Worm (Caenorhabditis elegans): ENCODE data around the gene T28C6.5.

The T28C6.5 gene

DNA sequence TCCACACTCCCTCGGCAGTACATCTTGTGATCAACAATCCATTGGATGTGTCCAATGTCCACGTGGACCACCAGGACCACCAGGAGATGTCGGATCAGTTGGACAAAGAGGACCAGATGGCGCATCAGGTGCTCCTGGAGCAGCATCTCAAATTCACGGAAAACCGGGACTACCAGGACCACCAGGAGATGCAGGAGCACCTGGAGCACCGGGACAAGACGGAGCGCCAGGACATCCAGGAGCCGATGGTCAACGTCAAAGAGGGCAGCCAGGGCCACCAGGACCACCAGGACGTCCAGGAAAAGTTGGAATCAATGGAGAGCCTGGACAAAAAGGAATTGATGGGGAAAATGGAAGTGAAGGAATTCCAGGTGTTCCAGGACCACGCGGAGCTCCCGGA lies 27.7 kb downstream of the T28C6.5 start:
- peak; percentile 35; the same call in 1 of the 2 replicates for TF ChIP-seq egrh-3 (GFP tag; IDR thresholded peaks at IDR 0.05)
- TF ChIP-seq madf-3 (GFP tag; IDR thresholded peaks at IDR 0.05): no peak
- TF ChIP-seq athp-1 (tag; optimal IDR thresholded peaks at IDR 0.05): no peak
- no peak for TF ChIP-seq dpl-1 (GFP tag; optimal IDR thresholded peaks at IDR 0.05)
- no peak for TF ChIP-seq nhr-179 (tag; optimal IDR thresholded peaks at IDR 0.05)
- TF ChIP-seq fkh-3 (tag; optimal IDR thresholded peaks at IDR 0.05): no peak
- no peak for TF ChIP-seq tlf-1 (GFP tag; optimal IDR thresholded peaks at IDR 0.05)
- TF ChIP-seq tbx-9 (tag; optimal IDR thresholded peaks at IDR 0.05; ENCODE audit: borderline replicate concordance): no peak
- peak; percentile 83 for TF ChIP-seq zfh-2 (GFP tag; conservative IDR thresholded peaks at IDR 0.05)
- no peak for TF ChIP-seq ceh-79 (tag; optimal IDR thresholded peaks at IDR 0.05)
- no peak for TF ChIP-seq mel-28 (tag; optimal IDR thresholded peaks at IDR 0.05; ENCODE audit: borderline replicate concordance)

DNA sequence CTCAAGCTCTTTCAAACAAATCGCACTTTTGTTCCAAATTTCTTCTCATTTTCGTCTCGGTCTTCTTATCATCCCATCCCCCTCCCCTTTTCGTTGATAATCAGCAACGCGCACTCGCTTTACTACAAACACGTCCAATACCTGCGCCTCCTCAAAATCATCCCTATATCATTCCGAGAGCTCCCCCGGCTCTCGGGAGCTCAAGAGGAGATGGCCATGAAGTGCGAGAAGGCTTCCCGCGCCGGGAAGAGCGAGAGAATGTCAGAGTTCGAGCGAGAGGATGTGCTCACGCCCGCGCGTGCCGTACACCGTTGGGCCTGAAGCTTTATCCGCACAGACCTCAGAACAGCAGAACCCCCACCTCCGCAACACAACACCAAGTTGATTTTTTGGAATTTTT lies 29.6 kb downstream of the T28C6.5 start:
- TF ChIP-seq hmg-1.2 (GFP tag; IDR thresholded peaks at IDR 0.05) (no peak), B0261.1 (tag; optimal IDR thresholded peaks at IDR 0.05) (no peak), egrh-3 (GFP tag; IDR thresholded peaks at IDR 0.05) (peak; percentile 75; the same call in 1 of the 2 replicates), zfh-2 (GFP tag; conservative IDR thresholded peaks at IDR 0.05) (peak; percentile 87), B0336.3 (GFP tag; IDR thresholded peaks at IDR 0.05) (no peak), sea-2 (GFP tag; IDR thresholded peaks at IDR 0.05) (no peak), ekl-4 (GFP tag; IDR thresholded peaks at IDR 0.05) (peak; percentile 31; the same call in 1 of the 2 replicates)

DNA sequence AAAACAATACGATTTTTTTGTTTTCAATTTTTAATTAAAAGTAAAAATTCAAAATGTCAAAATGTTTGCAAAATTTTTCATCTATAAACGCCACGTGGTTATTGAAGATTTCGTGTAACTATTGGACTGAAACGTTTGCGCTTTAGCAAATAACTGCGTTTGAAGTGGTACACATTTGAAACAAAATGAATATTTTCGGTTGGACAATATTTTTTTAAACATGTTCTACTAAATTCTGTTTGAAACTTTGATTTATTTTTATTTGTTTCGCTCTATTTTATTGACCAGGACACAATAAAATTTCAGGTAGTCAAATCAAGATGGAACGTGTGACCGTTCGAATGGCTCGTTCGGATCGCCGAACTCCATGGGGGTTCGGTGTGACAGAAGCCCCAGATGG lies 30.9 kb downstream of the T28C6.5 start, which contains the start of gene alp-1:
alp-1 (plus strand) TSS at position 301 of the 400 bp plus-strand sequence.
- TF ChIP-seq F57A8.1 (GFP tag; optimal IDR thresholded peaks at IDR 0.05): no peak
- TF ChIP-seq madf-8 (GFP tag; conservative IDR thresholded peaks at IDR 0.05): no peak
- no peak for TF ChIP-seq F22D6.2 (tag; optimal IDR thresholded peaks at IDR 0.05)
- no peak for TF ChIP-seq zfh-2 (GFP tag; conservative IDR thresholded peaks at IDR 0.05)
- TF ChIP-seq nfyb-1 (GFP tag; IDR thresholded peaks at IDR 0.05): no peak
- TF ChIP-seq madf-3 (GFP tag; IDR thresholded peaks at IDR 0.05): no peak
- no peak for TF ChIP-seq unc-130 (GFP tag; optimal IDR thresholded peaks at IDR 0.05)
- no peak for TF ChIP-seq ztf-25 (GFP tag; IDR thresholded peaks at IDR 0.05)
- no peak for TF ChIP-seq Y53G8AR.9 (GFP tag; conservative IDR thresholded peaks at IDR 0.05)
- TF ChIP-seq snpc-1.3 (tag; optimal IDR thresholded peaks at IDR 0.05; ENCODE audit: insufficient read depth): no peak
- no peak for TF ChIP-seq F55B11.4 (tag; optimal IDR thresholded peaks at IDR 0.05; ENCODE audit: borderline replicate concordance, insufficient read depth)
- no peak for TF ChIP-seq mel-28 (tag; optimal IDR thresholded peaks at IDR 0.05; ENCODE audit: borderline replicate concordance)
- no peak for TF ChIP-seq T26A5.8 (tag; optimal IDR thresholded peaks at IDR 0.05)
- TF ChIP-seq ceh-79 (tag; optimal IDR thresholded peaks at IDR 0.05): no peak
- no peak for TF ChIP-seq T07F8.4 (tag; optimal IDR thresholded peaks at IDR 0.05)
- TF ChIP-seq F33H1.4 (GFP tag; IDR thresholded peaks at IDR 0.05): no peak

DNA sequence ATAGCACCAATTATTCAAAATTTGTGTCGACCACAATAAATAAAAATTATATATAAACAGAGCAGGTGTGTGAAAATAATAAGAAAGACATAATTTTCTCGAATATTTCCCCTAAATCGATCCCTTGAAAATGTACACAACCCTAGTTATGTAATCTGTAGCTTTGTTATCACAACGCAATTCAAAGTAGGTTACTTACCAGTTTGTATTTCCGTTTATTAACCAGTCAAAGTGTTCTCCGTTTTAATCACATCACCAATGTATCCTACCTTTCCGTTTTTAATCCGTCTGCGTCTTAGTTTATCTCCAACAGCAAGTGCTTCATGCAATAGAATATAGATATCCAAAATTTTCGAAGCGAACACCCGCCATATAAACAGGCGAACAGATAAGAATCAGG lies 32.1 kb downstream of the T28C6.5 start:
- TF ChIP-seq F23B12.7 (tag; optimal IDR thresholded peaks at IDR 0.05; ENCODE audit: insufficient read depth): no peak
- no peak for TF ChIP-seq snpc-4 (GFP tag; optimal IDR thresholded peaks at IDR 0.05)
- no peak for TF ChIP-seq snpc-4 (tag; optimal IDR thresholded peaks at IDR 0.05)
- TF ChIP-seq him-1 (tag; optimal IDR thresholded peaks at IDR 0.05): no peak
- TF ChIP-seq attf-6 (GFP tag; IDR thresholded peaks at IDR 0.05): no peak
- no peak for TF ChIP-seq nhr-120 (GFP tag; IDR thresholded peaks at IDR 0.05)
- no peak for TF ChIP-seq ztf-22 (GFP tag; optimal IDR thresholded peaks at IDR 0.05)
- no peak for TF ChIP-seq ztf-26 (tag; optimal IDR thresholded peaks at IDR 0.05)
- TF ChIP-seq F57A8.1 (GFP tag; optimal IDR thresholded peaks at IDR 0.05): no peak
- no peak for TF ChIP-seq nhr-179 (tag; optimal IDR thresholded peaks at IDR 0.05)
- no peak for TF ChIP-seq let-607 (tag; optimal IDR thresholded peaks at IDR 0.05)
